Fruit fly (Drosophila melanogaster) whole organism, prepupa: ENCODE results near the gene CG15546.
A peak's percentile ranks its signal among the peaks of the same experiment; 100 is the strongest.

Source experiments
- CG11294 ChIP-seq: fragments of 200-800 bp; sonication (Bioruptor generic); IDR thresholded peaks from 2 replicates; pipeline ENCODE4 v1.3.6; 2022; ENCODE audit warnings: missing biosample characterization, missing genetic modification characterization
- CG11762 ChIP-seq: fragments of 200-800 bp; sonication (Bioruptor generic); optimal IDR thresholded peaks from 3 replicates; lab custom pipeline; 2016; ENCODE audit warnings: missing biosample characterization, missing genetic modification characterization; ENCODE audit not compliant: insufficient read depth
- CG15336 ChIP-seq: fragments of 200-800 bp; sonication (Bioruptor generic); IDR thresholded peaks from 2 replicates; pipeline ENCODE4 v1.3.6; 2022; ENCODE audit warnings: missing biosample characterization, missing genetic modification characterization
- CG31627 ChIP-seq: fragments of 200-800 bp; sonication (Bioruptor generic); optimal IDR thresholded peaks from 3 replicates; lab custom pipeline; 2016; ENCODE audit warnings: missing biosample characterization, missing genetic modification characterization
- CG32006 ChIP-seq: fragments of 200-800 bp; sonication (Bioruptor generic); optimal IDR thresholded peaks from 3 replicates; lab custom pipeline; 2017; ENCODE audit warnings: missing biosample characterization, mild to moderate bottlenecking, missing genetic modification characterization
- CG3919 ChIP-seq: fragments of 200-800 bp; sonication (Bioruptor generic); optimal IDR thresholded peaks from 3 replicates; lab custom pipeline; 2016; ENCODE audit warnings: missing biosample characterization, missing genetic modification characterization
- CG6163 ChIP-seq: fragments of 200-800 bp; sonication (Bioruptor generic); IDR thresholded peaks from 3 replicates; pipeline ENCODE4 v1.3.6; 2022; ENCODE audit warnings: missing biosample characterization, missing genetic modification characterization
- CG6792 ChIP-seq: fragments of 200-800 bp; sonication (Bioruptor generic); optimal IDR thresholded peaks from 3 replicates; lab custom pipeline; 2016; ENCODE audit warnings: missing biosample characterization, missing genetic modification characterization
- CG6808 ChIP-seq: fragments of 200-800 bp; sonication (Bioruptor generic); optimal IDR thresholded peaks from 3 replicates; lab custom pipeline; 2017; ENCODE audit warnings: missing biosample characterization, missing genetic modification characterization, mild to moderate bottlenecking, moderate library complexity, missing genetic modification reagents
- CG8119 ChIP-seq: fragments of 200-800 bp; sonication (Bioruptor generic); IDR thresholded peaks from 3 replicates; pipeline ENCODE4 v1.3.6; 2022; ENCODE audit warnings: missing biosample characterization, missing genetic modification characterization
- CG8319 ChIP-seq: fragments of 200-800 bp; sonication (Bioruptor generic); optimal IDR thresholded peaks from 3 replicates; lab custom pipeline; 2016; ENCODE audit warnings: missing biosample characterization, missing genetic modification characterization
- CG8632 ChIP-seq: fragments of 200-800 bp; sonication (Bioruptor generic); optimal IDR thresholded peaks from 3 replicates; lab custom pipeline; 2016; ENCODE audit warnings: missing biosample characterization, missing genetic modification characterization
- Eip75B ChIP-seq: fragments of 200-800 bp; sonication (Bioruptor generic); optimal IDR thresholded peaks from 3 replicates; lab custom pipeline; 2016; ENCODE audit warnings: missing biosample characterization, missing genetic modification characterization
- Eip78C ChIP-seq: fragments of 200-800 bp; sonication (Bioruptor generic); peaks from one replicate; lab custom pipeline; 2016; ENCODE audit warnings: missing biosample characterization, missing genetic modification characterization
- Ets21C ChIP-seq: fragments of 200-800 bp; sonication (Bioruptor generic); optimal IDR thresholded peaks from 3 replicates; lab custom pipeline; 2016; ENCODE audit warnings: missing biosample characterization, missing genetic modification characterization
- Gug ChIP-seq: fragments of 200-800 bp; sonication (Bioruptor generic); IDR thresholded peaks from 2 replicates; pipeline ENCODE4 v1.3.6; 2022; ENCODE audit warnings: missing biosample characterization, missing genetic modification characterization
- Hr39 ChIP-seq: fragments of 200-800 bp; sonication (Bioruptor generic); optimal IDR thresholded peaks from 2 replicates; lab custom pipeline; 2016; ENCODE audit warnings: missing biosample characterization, missing genetic modification characterization
- Hr4 ChIP-seq: fragments of 200-800 bp; sonication (Bioruptor generic); optimal IDR thresholded peaks from 3 replicates; lab custom pipeline; 2016; ENCODE audit warnings: missing biosample characterization, missing genetic modification characterization
- Lpt ChIP-seq: fragments of 200-800 bp; sonication (Bioruptor generic); optimal IDR thresholded peaks from 3 replicates; lab custom pipeline; 2016; ENCODE audit warnings: missing biosample characterization, missing genetic modification characterization
- OdsH ChIP-seq: fragments of 200-800 bp; sonication (Bioruptor generic); optimal IDR thresholded peaks from 3 replicates; lab custom pipeline; 2016; ENCODE audit warnings: missing biosample characterization, missing genetic modification characterization
- Smox ChIP-seq: fragments of 200-800 bp; sonication (Bioruptor generic); optimal IDR thresholded peaks from 3 replicates; lab custom pipeline; 2016; ENCODE audit warnings: missing biosample characterization, missing genetic modification characterization
- Sox14 ChIP-seq: fragments of 200-800 bp; sonication (Bioruptor generic); optimal IDR thresholded peaks from 3 replicates; lab custom pipeline; 2016; ENCODE audit warnings: missing biosample characterization, missing genetic modification characterization
- Sox15 ChIP-seq: fragments of 200-800 bp; sonication (Bioruptor generic); optimal IDR thresholded peaks from 3 replicates; lab custom pipeline; 2016; ENCODE audit warnings: missing biosample characterization, missing genetic modification characterization
- acj6 ChIP-seq: fragments of 200-800 bp; sonication (Bioruptor generic); optimal IDR thresholded peaks from 3 replicates; lab custom pipeline; 2016; ENCODE audit warnings: missing biosample characterization, missing genetic modification characterization
- cyc ChIP-seq: fragments of 200-800 bp; sonication (Bioruptor generic); optimal IDR thresholded peaks from 3 replicates; lab custom pipeline; 2016; ENCODE audit warnings: missing biosample characterization, missing genetic modification characterization
- dsx ChIP-seq: fragments of 200-800 bp; optimal IDR thresholded peaks from 3 replicates; lab custom pipeline; 2019; ENCODE audit warnings: missing biosample characterization, mild to moderate bottlenecking, missing genetic modification characterization, moderate library complexity; ENCODE audit not compliant: poor library complexity, severe bottlenecking
- eg ChIP-seq: fragments of 200-800 bp; sonication (Bioruptor generic); IDR thresholded peaks from 3 replicates; pipeline ENCODE4 v1.3.6; 2022; ENCODE audit warnings: missing biosample characterization, missing genetic modification characterization
- esn ChIP-seq: fragments of 200-800 bp; sonication (Bioruptor generic); optimal IDR thresholded peaks from 2 replicates; lab custom pipeline; 2016; ENCODE audit warnings: missing biosample characterization, mild to moderate bottlenecking, missing genetic modification characterization, moderate library complexity
- fd85E ChIP-seq: fragments of 200-800 bp; sonication (Bioruptor generic); optimal IDR thresholded peaks from 3 replicates; lab custom pipeline; 2016; ENCODE audit warnings: missing biosample characterization, missing genetic modification characterization
- fkh ChIP-seq: fragments of 200-800 bp; sonication (Bioruptor generic); optimal IDR thresholded peaks from 3 replicates; lab custom pipeline; 2017; ENCODE audit warnings: missing biosample characterization, mild to moderate bottlenecking, missing genetic modification characterization, moderate library complexity
- lz ChIP-seq: fragments of 200-800 bp; sonication (Bioruptor generic); optimal IDR thresholded peaks from 3 replicates; lab custom pipeline; 2016; ENCODE audit warnings: missing biosample characterization, missing genetic modification characterization
- net ChIP-seq: fragments of 200-800 bp; sonication (Bioruptor generic); optimal IDR thresholded peaks from 3 replicates; lab custom pipeline; 2016; ENCODE audit warnings: missing biosample characterization, missing genetic modification characterization
- pdm3 ChIP-seq: fragments of 200-800 bp; sonication (Bioruptor generic); optimal IDR thresholded peaks from 3 replicates; lab custom pipeline; 2016; ENCODE audit warnings: missing biosample characterization, missing genetic modification characterization
- salr ChIP-seq, 2 experiments: fragments of 200-800 bp; sonication (Bioruptor generic); optimal IDR thresholded peaks; 3 replicates each; lab custom pipeline; 2016 to 2018; ENCODE audit warnings: missing biosample characterization in 2 of 2, missing genetic modification characterization in 2 of 2, mild to moderate bottlenecking in 1 of 2
- spab ChIP-seq: fragments of 200-800 bp; sonication (Bioruptor generic); optimal IDR thresholded peaks from 2 replicates; lab custom pipeline; 2017; ENCODE audit warnings: missing biosample characterization, mild to moderate bottlenecking, missing genetic modification characterization, missing genetic modification reagents
- svp ChIP-seq: fragments of 200-800 bp; sonication (Bioruptor generic); peaks from one replicate; lab custom pipeline; 2016; ENCODE audit warnings: missing biosample characterization, missing genetic modification characterization
- topi ChIP-seq: fragments of 200-800 bp; sonication (Bioruptor generic); optimal IDR thresholded peaks from 3 replicates; lab custom pipeline; 2016; ENCODE audit warnings: missing biosample characterization, missing genetic modification characterization
- vri ChIP-seq: fragments of 200-800 bp; sonication (Bioruptor generic); optimal IDR thresholded peaks from 3 replicates; lab custom pipeline; 2016; ENCODE audit warnings: missing biosample characterization, mild to moderate bottlenecking, missing genetic modification characterization

The CG15546 gene

dm6 chr3R:30876136-30876683, at the start of gene CG15546:
Gene CG15546, minus strand, starts transcription at chr3R:30876186.
- TF ChIP-seq svp (GFP tag; lab: Kevin White, UChicago) (peak; percentile 34), fkh (GFP tag; lab: Kevin White, UChicago) (no peak), Eip78C (peak; percentile 44), Hr39 (peak; percentile 28), esn (peak; percentile 2), pdm3 (GFP tag; lab: Kevin White, UChicago) (peak; percentile 26), net (peak; percentile 18), CG6792 (no peak), spab (GFP tag; lab: Kevin White, UChicago) (no peak), CG8119 (GFP tag; lab: Robert Waterston, UW) (peak; percentile 53), vri (GFP tag; lab: Kevin White, UChicago) (no peak), Smox (GFP tag; lab: Kevin White, UChicago) (peak; percentile 10), CG11294 (GFP tag; lab: Robert Waterston, UW) (peak; percentile 75; the same call in 1 of the 2 replicates), Hr4 (GFP tag; lab: Kevin White, UChicago) (no peak), salr (GFP tag; optimal IDR thresholded peaks at IDR 0.05; lab: Kevin White, UChicago) (no peak), CG32006 (peak; percentile 42), CG31627 (GFP tag; lab: Kevin White, UChicago) (peak; percentile 37), Gug (GFP tag; lab: Robert Waterston, UW) (peak; percentile 50; the same call in 1 of the 2 replicates), dsx (GFP tag; lab: Kevin White, UChicago) (no peak), eg (GFP tag; lab: Robert Waterston, UW) (peak; percentile 82), CG6163 (GFP tag; lab: Robert Waterston, UW) (peak; percentile 71; the same call in 2 of the 3 replicates), Eip75B (GFP tag; lab: Kevin White, UChicago) (no peak), OdsH (GFP tag; lab: Kevin White, UChicago) (peak; percentile 24), CG3919 (GFP tag; lab: Kevin White, UChicago) (peak; percentile 2), topi (GFP tag; lab: Kevin White, UChicago) (peak; percentile 21), CG15336 (peak; percentile 73), fd85E (GFP tag; lab: Kevin White, UChicago) (no peak), lz (GFP tag; lab: Kevin White, UChicago) (peak; percentile 0)

- TF ChIP-seq esn = no peak
- TF ChIP-seq Hr4 (GFP tag; lab: Kevin White, UChicago) = no peak
- peak; percentile 45 for TF ChIP-seq fkh (GFP tag; lab: Kevin White, UChicago)
- TF ChIP-seq CG11762 (GFP tag; lab: Kevin White, UChicago) = no peak
- TF ChIP-seq CG11294 (GFP tag; lab: Robert Waterston, UW) = no peak
These were observed 49.5 kb upstream of the CG15546 start for dm6 chr3R:30925436-30925835.

- TF ChIP-seq CG32006 (no peak), cyc (GFP tag; lab: Kevin White, UChicago) (no peak), Lpt (no peak), net (no peak), Ets21C (GFP tag; lab: Kevin White, UChicago) (no peak), Sox14 (GFP tag; lab: Kevin White, UChicago) (no peak), Hr4 (GFP tag; lab: Kevin White, UChicago) (no peak), CG6808 (GFP tag; lab: Kevin White, UChicago) (no peak), CG8319 (GFP tag; lab: Kevin White, UChicago) (no peak), CG6163 (GFP tag; lab: Robert Waterston, UW) (no peak), acj6 (GFP tag; lab: Kevin White, UChicago) (no peak), Gug (GFP tag; lab: Robert Waterston, UW) (no peak), CG8632 (GFP tag; lab: Kevin White, UChicago) (no peak), Sox15 (GFP tag; lab: Kevin White, UChicago) (no peak), CG6792 (no peak), CG31627 (GFP tag; lab: Kevin White, UChicago) (no peak), eg (GFP tag; lab: Robert Waterston, UW) (no peak), Eip75B (GFP tag; lab: Kevin White, UChicago) (no peak), dsx (GFP tag; lab: Kevin White, UChicago) (no peak)
These were observed 47.6 kb upstream of the CG15546 start for dm6 chr3R:30923581-30923980.
